Fruit fly (Drosophila melanogaster) whole organism, embryonic: Measurements from ENCODE around the gene CG1138.

ENCODE experiments used
- Atf3 ChIP-seq: fragments of 200-800 bp; sonication (Bioruptor generic); optimal IDR thresholded peaks from 3 replicates; lab custom pipeline; 2016; ENCODE audit warnings: missing biosample characterization, missing genetic modification characterization
- Bteb2 ChIP-seq: fragments of 200-800 bp; sonication (Bioruptor generic); optimal IDR thresholded peaks from 2 replicates; lab custom pipeline; 2016; ENCODE audit warnings: missing biosample characterization, missing genetic modification characterization
- CG10321 ChIP-seq: fragments of 200-800 bp; sonication (Bioruptor generic); IDR thresholded peaks from 2 replicates; pipeline ENCODE4 v1.3.6; 2022; ENCODE audit warnings: missing biosample characterization, missing genetic modification characterization
- CG11247 ChIP-seq: fragments of 200-800 bp; sonication (Bioruptor generic); IDR thresholded peaks from 2 replicates; pipeline ENCODE4 v1.3.6; 2022; ENCODE audit warnings: missing biosample characterization, missing genetic modification characterization
- CG12155 ChIP-seq: fragments of 200-800 bp; sonication (Bioruptor generic); optimal IDR thresholded peaks from 3 replicates; lab custom pipeline; 2016; ENCODE audit warnings: missing biosample characterization, missing genetic modification characterization
- CG12769 ChIP-seq: fragments of 200-800 bp; sonication (Bioruptor generic); optimal IDR thresholded peaks from 2 replicates; lab custom pipeline; 2019; ENCODE audit warnings: missing biosample characterization, mild to moderate bottlenecking, missing genetic modification characterization, moderate library complexity
- CG16863 ChIP-seq: fragments of 200-800 bp; sonication (Bioruptor generic); optimal IDR thresholded peaks from 3 replicates; lab custom pipeline; 2016; ENCODE audit warnings: missing biosample characterization, missing genetic modification characterization
- CG17829 ChIP-seq: fragments of 200-800 bp; optimal IDR thresholded peaks from 2 replicates; lab custom pipeline; 2019; ENCODE audit warnings: missing biosample characterization, mild to moderate bottlenecking, missing genetic modification characterization, moderate library complexity
- CG17912 ChIP-seq: fragments of 200-800 bp; sonication (Bioruptor generic); optimal IDR thresholded peaks from 2 replicates; lab custom pipeline; 2018; ENCODE audit warnings: missing biosample characterization, mild to moderate bottlenecking, missing genetic modification characterization
- CG1792 ChIP-seq: fragments of 200-800 bp; sonication (Bioruptor generic); optimal IDR thresholded peaks from 2 replicates; lab custom pipeline; 2016; ENCODE audit warnings: missing biosample characterization, missing genetic modification characterization
- CG18476 ChIP-seq: fragments of 200-800 bp; sonication (Bioruptor generic); optimal IDR thresholded peaks from 2 replicates; lab custom pipeline; 2016; ENCODE audit warnings: missing biosample characterization, mild to moderate bottlenecking, missing genetic modification characterization
- CG2116 ChIP-seq: fragments of 200-800 bp; sonication (Bioruptor generic); optimal IDR thresholded peaks from 3 replicates; lab custom pipeline; 2018; ENCODE audit warnings: missing biosample characterization, mild to moderate bottlenecking, missing genetic modification characterization
- CG4730 ChIP-seq: fragments of 200-800 bp; sonication (Bioruptor generic); IDR thresholded peaks from 2 replicates; pipeline ENCODE4 v1.3.6; 2022; ENCODE audit warnings: missing biosample characterization, missing genetic modification characterization
- CG4854 ChIP-seq: fragments of 200-800 bp; sonication (Bioruptor generic); optimal IDR thresholded peaks from 2 replicates; lab custom pipeline; 2016; ENCODE audit warnings: missing biosample characterization, missing genetic modification characterization, inconsistent platforms
- CG6683 ChIP-seq: fragments of 200-800 bp; sonication (Bioruptor generic); optimal IDR thresholded peaks from 2 replicates; lab custom pipeline; 2017; ENCODE audit warnings: missing biosample characterization, mild to moderate bottlenecking, missing genetic modification characterization, missing genetic modification reagents
- CG7786 ChIP-seq: fragments of 200-800 bp; sonication (Bioruptor generic); optimal IDR thresholded peaks from 2 replicates; lab custom pipeline; 2016; ENCODE audit warnings: missing biosample characterization, missing genetic modification characterization
- CG7839 ChIP-seq: fragments of 200-800 bp; sonication (Bioruptor generic); optimal IDR thresholded peaks from 3 replicates; lab custom pipeline; 2018; ENCODE audit warnings: missing biosample characterization, mild to moderate bottlenecking, missing genetic modification characterization, moderate library complexity
- CG8388 ChIP-seq: fragments of 200-800 bp; sonication (Bioruptor generic); optimal IDR thresholded peaks from 2 replicates; lab custom pipeline; 2019; ENCODE audit warnings: missing biosample characterization, mild to moderate bottlenecking, missing genetic modification characterization, moderate library complexity
- CG9797 ChIP-seq: fragments of 200-800 bp; sonication (Bioruptor generic); optimal IDR thresholded peaks from 3 replicates; lab custom pipeline; 2018; ENCODE audit warnings: missing biosample characterization, mild to moderate bottlenecking, missing genetic modification characterization
- Deaf1 ChIP-seq: fragments of 200-800 bp; optimal IDR thresholded peaks from 3 replicates; lab custom pipeline; 2019; ENCODE audit warnings: missing biosample characterization, mild to moderate bottlenecking, missing genetic modification characterization, moderate library complexity
- Ets65A ChIP-seq: fragments of 200-800 bp; sonication (Bioruptor generic); peaks from one replicate; lab custom pipeline; 2016; ENCODE audit warnings: missing biosample characterization, missing genetic modification characterization
- H15 ChIP-seq: fragments of 200-800 bp; sonication (Bioruptor generic); IDR thresholded peaks from 3 replicates; pipeline ENCODE4 v1.3.6; 2022; ENCODE audit warnings: missing biosample characterization, missing genetic modification characterization
- HHEX ChIP-seq: fragments of 200-800 bp; sonication (Bioruptor generic); optimal IDR thresholded peaks from 3 replicates; lab custom pipeline; 2017; ENCODE audit warnings: missing biosample characterization, mild to moderate bottlenecking, missing genetic modification characterization, missing genetic modification reagents
- Mrtf ChIP-seq: fragments of 200-800 bp; sonication (Bioruptor generic); IDR thresholded peaks from 3 replicates; pipeline ENCODE4 v1.3.6; 2022; ENCODE audit warnings: missing biosample characterization, missing genetic modification characterization
- NC2α ChIP-seq: fragments of 200-800 bp; sonication (Bioruptor generic); optimal IDR thresholded peaks from 2 replicates; lab custom pipeline; 2016; ENCODE audit warnings: missing biosample characterization, missing genetic modification characterization
- Six4 ChIP-seq: fragments of 200-800 bp; sonication (Bioruptor generic); optimal IDR thresholded peaks from 2 replicates; lab custom pipeline; 2016; ENCODE audit warnings: missing biosample characterization, missing genetic modification characterization
- Xrp1 ChIP-seq: fragments of 200-800 bp; sonication (Bioruptor generic); IDR thresholded peaks from 2 replicates; pipeline ENCODE4 v1.3.6; 2022; ENCODE audit warnings: missing biosample characterization, missing genetic modification characterization
- ab ChIP-seq: fragments of 200-800 bp; sonication (Bioruptor generic); optimal IDR thresholded peaks from 2 replicates; lab custom pipeline; 2016; ENCODE audit warnings: missing biosample characterization, missing genetic modification characterization
- abd-A ChIP-seq: fragments of 200-800 bp; sonication (Bioruptor generic); optimal IDR thresholded peaks from 3 replicates; lab custom pipeline; 2019; ENCODE audit warnings: missing biosample characterization, mild to moderate bottlenecking, missing genetic modification characterization, moderate library complexity
- ase ChIP-seq: fragments of 200-800 bp; sonication (Bioruptor generic); IDR thresholded peaks from 3 replicates; pipeline ENCODE4 v1.3.6; 2022; ENCODE audit warnings: missing biosample characterization, missing genetic modification characterization
- ato ChIP-seq: fragments of 200-800 bp; sonication (Bioruptor generic); IDR thresholded peaks from 2 replicates; pipeline ENCODE4 v1.3.6; 2022; ENCODE audit warnings: missing biosample characterization, missing genetic modification characterization; ENCODE audit not compliant: partially characterized antibody
- corto ChIP-seq: fragments of 200-800 bp; sonication (Bioruptor generic); optimal IDR thresholded peaks from 2 replicates; lab custom pipeline; 2016; ENCODE audit warnings: missing biosample characterization, mild to moderate bottlenecking, missing genetic modification characterization, moderate library complexity
- croc ChIP-seq: fragments of 200-800 bp; sonication (Bioruptor generic); conservative IDR thresholded peaks from 3 replicates; pipeline ENCODE4 v1.3.6; 2022; ENCODE audit warnings: missing biosample characterization, missing genetic modification characterization
- en ChIP-seq: fragments of 200-800 bp; sonication (Bioruptor generic); optimal IDR thresholded peaks from 2 replicates; lab custom pipeline; 2016; ENCODE audit warnings: missing biosample characterization, missing genetic modification characterization
- eyg ChIP-seq: fragments of 200-800 bp; sonication (Bioruptor generic); optimal IDR thresholded peaks from 3 replicates; lab custom pipeline; 2016; ENCODE audit warnings: missing biosample characterization, missing genetic modification characterization
- fd64A ChIP-seq: fragments of 200-800 bp; sonication (Bioruptor generic); optimal IDR thresholded peaks from 3 replicates; lab custom pipeline; 2018; ENCODE audit warnings: missing biosample characterization, mild to moderate bottlenecking, missing genetic modification characterization
- lola ChIP-seq, 3 experiments: fragments of >200 bp in 2 of 3; fragments of 200-800 bp in 1 of 3; sonication (Bioruptor generic) in 1 of 3; optimal IDR thresholded peaks; 2 replicates each; lab custom pipeline; 2017 to 2019; ENCODE audit warnings: missing biosample characterization in 3 of 3, missing genetic modification characterization in 3 of 3, mild to moderate bottlenecking in 1 of 3, moderate library complexity in 1 of 3
- nerfin-1 ChIP-seq: fragments of 200-800 bp; sonication (Bioruptor generic); optimal IDR thresholded peaks from 3 replicates; lab custom pipeline; 2019; ENCODE audit warnings: missing biosample characterization, mild to moderate bottlenecking, missing genetic modification characterization, moderate library complexity
- otp ChIP-seq: fragments of 200-800 bp; sonication (Bioruptor generic); IDR thresholded peaks from 3 replicates; pipeline ENCODE4, ENCODE4 v1.3.6; 2022; ENCODE audit warnings: missing biosample characterization, missing genetic modification characterization
- toy ChIP-seq: fragments of 200-800 bp; sonication (Bioruptor generic); IDR thresholded peaks from 2 replicates; pipeline ENCODE4 v1.3.6; 2022; ENCODE audit warnings: missing biosample characterization, missing genetic modification characterization

The CG1138 gene

DNA sequence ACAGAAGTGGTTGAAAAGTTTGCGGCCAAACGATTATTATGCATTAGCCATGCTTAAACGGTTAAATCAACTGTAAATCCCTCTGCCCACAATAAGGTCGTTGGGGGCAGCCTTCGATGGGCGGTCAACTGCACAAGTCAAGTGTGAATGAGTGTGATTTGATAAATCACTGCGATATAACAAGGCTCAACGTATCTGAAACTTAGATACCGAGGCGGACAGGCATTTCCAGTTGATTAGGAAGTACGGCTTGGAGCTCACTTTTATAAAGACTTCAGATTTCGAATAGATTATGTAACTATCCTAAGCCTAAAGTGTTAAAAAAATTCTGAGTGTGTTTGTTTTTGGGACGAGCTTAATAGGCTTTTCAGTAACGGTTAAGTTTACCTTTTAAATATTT is 17.3 kb downstream of the CG1138 start, which contains the start of gene CG2336:
CG2336 (plus strand) TSS at position 301 of the 400 bp plus-strand sequence.
- TF ChIP-seq ato (GFP tag; lab: Robert Waterston, UW) (no peak), CG11247 (GFP tag; lab: Robert Waterston, UW) (no peak), Bteb2 (GFP tag; lab: Kevin White, UChicago) (no peak), ase (GFP tag; lab: Robert Waterston, UW) (no peak), ab (GFP tag; lab: Kevin White, UChicago) (no peak), CG10321 (GFP tag; lab: Robert Waterston, UW) (no peak), CG8388 (GFP tag; lab: Kevin White, UChicago) (no peak), croc (GFP tag; lab: Robert Waterston, UW) (no peak), CG9797 (GFP tag; lab: Kevin White, UChicago) (no peak), CG12769 (tag; lab: Kevin White, UChicago) (no peak), CG4730 (no peak), CG1792 (GFP tag; lab: Kevin White, UChicago) (no peak), en (GFP tag; lab: Kevin White, UChicago) (no peak), H15 (GFP tag; lab: Robert Waterston, UW) (no peak), Six4 (no peak), CG6683 (no peak), otp (GFP tag; lab: Robert Waterston, UW) (no peak), CG12155 (GFP tag; lab: Kevin White, UChicago) (no peak), Atf3 (GFP tag; lab: Kevin White, UChicago) (no peak), NC2α (GFP tag; lab: Kevin White, UChicago) (no peak)

DNA sequence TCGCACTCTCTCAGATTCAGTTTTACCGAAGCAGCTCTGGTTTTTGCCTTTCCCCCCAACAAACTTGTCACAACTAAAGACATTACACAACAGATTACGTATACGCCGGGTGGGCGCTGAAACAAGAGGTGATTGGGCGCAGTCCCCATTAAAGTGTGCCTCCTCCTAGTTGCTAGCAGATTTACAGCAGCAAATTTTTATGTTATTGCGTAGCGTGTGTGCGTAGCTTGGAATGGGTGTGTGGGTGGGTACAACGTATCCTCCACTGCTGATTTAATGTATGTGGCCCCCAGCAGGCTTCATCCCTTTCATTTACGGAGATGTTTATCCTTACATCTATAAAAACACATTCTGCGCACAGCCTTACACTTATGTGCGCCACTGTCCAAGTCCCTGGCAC is 29.0 kb downstream of the CG1138 start:
- TF ChIP-seq Mrtf (GFP tag; lab: Robert Waterston, UW): no peak
- peak; percentile 79 for TF ChIP-seq abd-A
- no peak for TF ChIP-seq Deaf1 (tag; lab: Kevin White, UChicago)
- peak; percentile 68 for TF ChIP-seq Ets65A (GFP tag; lab: Kevin White, UChicago)

DNA sequence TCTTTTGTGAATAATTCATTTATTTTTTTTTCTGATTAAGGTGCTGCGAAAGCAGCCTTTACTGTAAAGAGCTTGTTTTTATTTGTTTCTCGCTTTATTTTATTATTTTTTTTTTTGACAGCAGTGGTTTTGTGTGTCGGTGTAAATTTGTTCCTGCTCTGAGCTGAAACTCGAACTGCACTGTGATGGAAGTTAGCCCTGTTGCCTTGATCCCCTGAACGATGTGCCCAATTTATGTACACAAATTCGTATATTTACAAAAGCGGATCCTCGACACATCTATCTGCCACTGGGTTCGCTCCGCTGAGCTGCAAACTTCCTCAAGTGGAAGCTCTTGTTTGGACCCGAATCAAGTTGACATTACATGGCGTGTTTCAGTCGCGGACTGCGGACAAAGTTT is 37.6 kb downstream of the CG1138 start, which contains the start of gene CG1137:
CG1137 (minus strand) TSS at position 101 of the 400 bp plus-strand sequence.
- TF ChIP-seq CG16863 (GFP tag; lab: Kevin White, UChicago): no peak
- no peak for TF ChIP-seq CG18476 (GFP tag; lab: Kevin White, UChicago)
- TF ChIP-seq ase (GFP tag; lab: Robert Waterston, UW): no peak
- no peak for TF ChIP-seq CG2116 (GFP tag; lab: Kevin White, UChicago)
- TF ChIP-seq lola (GFP tag; optimal IDR thresholded peaks at IDR 0.05; lab: Kevin White, UChicago): no peak
- no peak for TF ChIP-seq nerfin-1 (tag; lab: Kevin White, UChicago)
- TF ChIP-seq toy (GFP tag; lab: Robert Waterston, UW): no peak
- no peak for TF ChIP-seq corto
- no peak for TF ChIP-seq CG17829 (tag; lab: Kevin White, UChicago)
- TF ChIP-seq CG7786 (GFP tag; lab: Kevin White, UChicago): no peak
- no peak for TF ChIP-seq fd64A (GFP tag; lab: Kevin White, UChicago)
- no peak for TF ChIP-seq Xrp1 (GFP tag; lab: Robert Waterston, UW)
- no peak for TF ChIP-seq CG17912 (GFP tag; lab: Kevin White, UChicago)
- TF ChIP-seq HHEX (GFP tag; lab: Kevin White, UChicago): no peak
- no peak for TF ChIP-seq CG7839 (tag; lab: Kevin White, UChicago)
- TF ChIP-seq eyg (GFP tag; lab: Kevin White, UChicago): no peak
- no peak for TF ChIP-seq CG4854
- TF ChIP-seq, all 482 proteins: peak for 0
